Worm (Caenorhabditis elegans) whole organism, L4 larva: Measurements from ENCODE around the gene rpl-39.

ENCODE experiments used
- D1046.2 ChIP-seq: fragments of 200-800 bp; sonication (Bioruptor generic); IDR thresholded peaks from 2 replicates; pipeline ENCODE4 v1.3.6; 2022; ENCODE audit warnings: missing genetic modification characterization, missing compliant biosample characterization
- F37D6.2 ChIP-seq: sonication (generic microtip); optimal IDR thresholded peaks from 2 replicates; lab custom pipeline; 2016; ENCODE audit warnings: mild to moderate bottlenecking, missing genetic modification characterization, missing compliant biosample characterization
- F44E2.7 ChIP-seq: fragments of 200-800 bp; sonication (Bioruptor generic); IDR thresholded peaks from 2 replicates; pipeline ENCODE4 v2.1.2; 2022; ENCODE audit warnings: missing genetic modification characterization, missing compliant biosample characterization
- T20F7.1 ChIP-seq: fragments of 200-800 bp; sonication (Bioruptor generic); optimal IDR thresholded peaks from 2 replicates; lab custom pipeline; 2018; ENCODE audit warnings: mild to moderate bottlenecking, missing genetic modification characterization, missing compliant biosample characterization
- T26A8.4 ChIP-seq: fragments of 200-800 bp; sonication (Bioruptor generic); IDR thresholded peaks from 2 replicates; pipeline ENCODE4 v1.3.6; 2022; ENCODE audit warnings: missing genetic modification characterization, missing compliant biosample characterization
- Y48G9A.11 ChIP-seq: fragments of 200-800 bp; sonication (Bioruptor generic); IDR thresholded peaks from 2 replicates; pipeline ENCODE4 v1.3.6; 2022; ENCODE audit warnings: missing genetic modification reagents, missing genetic modification characterization, missing compliant biosample characterization
- Y5F2A.4 ChIP-seq: fragments of 200-800 bp; sonication (Bioruptor generic); optimal IDR thresholded peaks from 2 replicates; lab custom pipeline; 2018; ENCODE audit warnings: mild to moderate bottlenecking, missing genetic modification characterization, missing compliant biosample characterization
- Y75B8A.6 ChIP-seq: fragments of 200-800 bp; sonication (Bioruptor generic); IDR thresholded peaks from 2 replicates; pipeline ENCODE4 v1.3.6; 2022; ENCODE audit warnings: missing genetic modification reagents, missing genetic modification characterization, missing compliant biosample characterization
- aha-1 ChIP-seq: fragments of 150-350 bp; peaks from one replicate; lab custom pipeline; 2014; ENCODE audit warnings: missing biosample characterization, missing genetic modification characterization
- aly-2 ChIP-seq: sonication (generic microtip); optimal IDR thresholded peaks from 2 replicates; lab custom pipeline; 2018; ENCODE audit warnings: missing biosample characterization, missing genetic modification characterization
- attf-4 ChIP-seq: sonication (generic microtip); optimal IDR thresholded peaks from 3 replicates; lab custom pipeline; 2017; ENCODE audit warnings: missing biosample characterization, missing genetic modification characterization
- ceh-32 ChIP-seq: sonication (generic microtip); optimal IDR thresholded peaks from 2 replicates; lab custom pipeline; 2016; ENCODE audit warnings: mild to moderate bottlenecking, missing genetic modification characterization, missing compliant biosample characterization; ENCODE audit not compliant: poor library complexity
- ceh-82 ChIP-seq: sonication (generic microtip); optimal IDR thresholded peaks from 2 replicates; lab custom pipeline; 2017; ENCODE audit warnings: missing biosample characterization, missing genetic modification characterization
- cey-2 ChIP-seq: sonication (generic microtip); optimal IDR thresholded peaks from 3 replicates; lab custom pipeline; 2017; ENCODE audit warnings: missing genetic modification characterization, mild to moderate bottlenecking, missing compliant biosample characterization, antibody characterized with exemption, borderline replicate concordance; ENCODE audit not compliant: insufficient read depth
- daf-12 ChIP-seq: fragments of 150-350 bp; optimal IDR thresholded peaks from 2 replicates; lab custom pipeline; 2014; ENCODE audit warnings: missing biosample characterization, missing genetic modification reagents, missing genetic modification characterization
- daf-16 ChIP-seq, 3 experiments: sonication (generic microtip); optimal IDR thresholded peaks; 2 replicates each; lab custom pipeline; 2016 to 2017; ENCODE audit warnings: missing genetic modification characterization in 3 of 3, missing genetic modification reagents in 3 of 3, mild to moderate bottlenecking in 2 of 3, missing compliant biosample characterization in 2 of 3, missing biosample characterization in 1 of 3, moderate library complexity in 1 of 3
- daf-19 ChIP-seq: fragments of 200-800 bp; sonication (Bioruptor generic); conservative IDR thresholded peaks from 2 replicates; pipeline ENCODE4 v1.3.6; 2022; ENCODE audit warnings: missing genetic modification characterization, missing compliant biosample characterization
- dmd-6 ChIP-seq: fragments of 200-800 bp; sonication (Bioruptor generic); IDR thresholded peaks from 2 replicates; pipeline ENCODE4 v1.3.6; 2022; ENCODE audit warnings: missing genetic modification reagents, missing genetic modification characterization, missing compliant biosample characterization
- egl-43 ChIP-seq: fragments of 200-800 bp; sonication (Bioruptor generic); IDR thresholded peaks from 2 replicates; pipeline ENCODE4 v1.3.6; 2022; ENCODE audit warnings: missing genetic modification reagents, missing genetic modification characterization, missing compliant biosample characterization
- gei-8 ChIP-seq: fragments of 200-800 bp; sonication (Bioruptor generic); optimal IDR thresholded peaks from 2 replicates; lab custom pipeline; 2018; ENCODE audit warnings: mild to moderate bottlenecking, missing genetic modification characterization, missing compliant biosample characterization
- jun-1 ChIP-seq: fragments of 150-350 bp; optimal IDR thresholded peaks from 2 replicates; lab custom pipeline; 2014; ENCODE audit warnings: missing biosample characterization, missing genetic modification reagents, missing genetic modification characterization
- lin-1 ChIP-seq: fragments of 200-800 bp; sonication (Bioruptor generic); IDR thresholded peaks from 2 replicates; pipeline ENCODE4 v1.3.6; 2022; ENCODE audit warnings: missing genetic modification reagents, missing genetic modification characterization, missing compliant biosample characterization
- lin-13 ChIP-seq: fragments of 150-350 bp; optimal IDR thresholded peaks from 2 replicates; lab custom pipeline; 2014; ENCODE audit warnings: missing biosample characterization, missing genetic modification reagents, missing genetic modification characterization
- lir-3 ChIP-seq: sonication (generic microtip); optimal IDR thresholded peaks from 2 replicates; lab custom pipeline; 2016; ENCODE audit warnings: mild to moderate bottlenecking, missing genetic modification characterization, missing compliant biosample characterization
- mdl-1 ChIP-seq, 2 experiments: fragments of 150-350 bp in 1 of 2; sonication (generic microtip) in 1 of 2; optimal IDR thresholded peaks; 2 replicates each; lab custom pipeline; 2014 to 2017; ENCODE audit warnings: missing biosample characterization in 2 of 2, missing genetic modification characterization in 2 of 2
- mep-1 ChIP-seq: fragments of 150-350 bp; sonication (generic microtip); optimal IDR thresholded peaks from 3 replicates; lab custom pipeline; 2014; ENCODE audit warnings: missing biosample characterization, missing genetic modification characterization
- mxl-2 ChIP-seq: fragments of 200-800 bp; sonication (Bioruptor generic); conservative IDR thresholded peaks from 2 replicates; pipeline ENCODE4 v1.3.6; 2022; ENCODE audit warnings: missing genetic modification reagents, missing genetic modification characterization, missing compliant biosample characterization
- nhr-10 ChIP-seq: fragments of 150-350 bp; optimal IDR thresholded peaks from 2 replicates; lab custom pipeline; 2014; ENCODE audit warnings: missing biosample characterization, missing genetic modification characterization
- nhr-102 ChIP-seq: sonication (generic microtip); optimal IDR thresholded peaks from 2 replicates; lab custom pipeline; 2016; ENCODE audit warnings: mild to moderate bottlenecking, missing genetic modification characterization, moderate library complexity, missing compliant biosample characterization
- nhr-11 ChIP-seq: fragments of 150-350 bp; optimal IDR thresholded peaks from 2 replicates; lab custom pipeline; 2014; ENCODE audit warnings: missing biosample characterization, missing genetic modification characterization
- nhr-25 ChIP-seq: sonication (generic microtip); optimal IDR thresholded peaks from 2 replicates; lab custom pipeline; 2017; ENCODE audit warnings: missing genetic modification characterization, mild to moderate bottlenecking, missing compliant biosample characterization, antibody characterized with exemption, moderate library complexity, borderline replicate concordance; ENCODE audit not compliant: insufficient read depth
- nhr-28 ChIP-seq: fragments of 150-350 bp; optimal IDR thresholded peaks from 2 replicates; lab custom pipeline; 2014; ENCODE audit warnings: missing biosample characterization, missing genetic modification characterization
- nhr-42 ChIP-seq: fragments of 200-800 bp; sonication (Bioruptor generic); IDR thresholded peaks from 2 replicates; pipeline ENCODE4 v1.3.6; 2022; ENCODE audit warnings: missing genetic modification characterization, missing compliant biosample characterization
- nhr-48 ChIP-seq: sonication (generic microtip); optimal IDR thresholded peaks from 2 replicates; lab custom pipeline; 2016; ENCODE audit warnings: mild to moderate bottlenecking, missing genetic modification characterization, missing compliant biosample characterization
- nhr-6 ChIP-seq: fragments of 150-350 bp; optimal IDR thresholded peaks from 2 replicates; lab custom pipeline; 2014; ENCODE audit warnings: missing biosample characterization, missing genetic modification characterization
- nhr-77 ChIP-seq: fragments of 150-350 bp; optimal IDR thresholded peaks from 2 replicates; lab custom pipeline; 2014; ENCODE audit warnings: missing biosample characterization, missing genetic modification characterization
- pqm-1 ChIP-seq: sonication (generic microtip); optimal IDR thresholded peaks from 2 replicates; lab custom pipeline; 2017; ENCODE audit warnings: missing biosample characterization, missing genetic modification characterization
- saeg-2 ChIP-seq: fragments of 200-800 bp; sonication (Bioruptor generic); IDR thresholded peaks from 2 replicates; pipeline ENCODE4 v1.3.6; 2022; ENCODE audit warnings: missing genetic modification reagents, missing genetic modification characterization, missing compliant biosample characterization
- set-16 ChIP-seq: fragments of 200-800 bp; sonication (Bioruptor generic); IDR thresholded peaks from 2 replicates; pipeline ENCODE4 v1.3.6; 2022; ENCODE audit warnings: missing genetic modification reagents, missing genetic modification characterization, missing compliant biosample characterization
- snpc-4 ChIP-seq: fragments of 150-350 bp; optimal IDR thresholded peaks from 2 replicates; lab custom pipeline; 2014; ENCODE audit warnings: missing biosample characterization, missing genetic modification characterization
- spr-1 ChIP-seq: sonication (generic microtip); optimal IDR thresholded peaks from 2 replicates; lab custom pipeline; 2016; ENCODE audit warnings: mild to moderate bottlenecking, missing genetic modification characterization, missing compliant biosample characterization
- tra-1 ChIP-seq: fragments of 200-800 bp; sonication (Bioruptor generic); IDR thresholded peaks from 2 replicates; pipeline ENCODE4 v1.3.6; 2022; ENCODE audit warnings: missing genetic modification reagents, missing genetic modification characterization, missing compliant biosample characterization
- unc-130 ChIP-seq: sonication (generic microtip); optimal IDR thresholded peaks from 2 replicates; lab custom pipeline; 2016; ENCODE audit warnings: missing genetic modification reagents, missing genetic modification characterization, missing compliant biosample characterization
- zag-1 ChIP-seq: fragments of 150-350 bp; optimal IDR thresholded peaks from 2 replicates; lab custom pipeline; 2014; ENCODE audit warnings: missing biosample characterization, missing genetic modification characterization
- zfp-2 ChIP-seq: sonication (generic microtip); optimal IDR thresholded peaks from 2 replicates; lab custom pipeline; 2016; ENCODE audit warnings: mild to moderate bottlenecking, missing genetic modification characterization, missing compliant biosample characterization
- zip-2 ChIP-seq: fragments of 150-350 bp; optimal IDR thresholded peaks from 2 replicates; lab custom pipeline; 2014; ENCODE audit warnings: missing biosample characterization, missing genetic modification characterization
- ztf-11 ChIP-seq: fragments of 150-350 bp; optimal IDR thresholded peaks from 2 replicates; lab custom pipeline; 2014; ENCODE audit warnings: missing biosample characterization, missing genetic modification characterization
- ztf-7 ChIP-seq: fragments of 150-350 bp; optimal IDR thresholded peaks from 2 replicates; lab custom pipeline; 2014; ENCODE audit warnings: missing biosample characterization, missing genetic modification characterization

Gene rpl-39

DNA sequence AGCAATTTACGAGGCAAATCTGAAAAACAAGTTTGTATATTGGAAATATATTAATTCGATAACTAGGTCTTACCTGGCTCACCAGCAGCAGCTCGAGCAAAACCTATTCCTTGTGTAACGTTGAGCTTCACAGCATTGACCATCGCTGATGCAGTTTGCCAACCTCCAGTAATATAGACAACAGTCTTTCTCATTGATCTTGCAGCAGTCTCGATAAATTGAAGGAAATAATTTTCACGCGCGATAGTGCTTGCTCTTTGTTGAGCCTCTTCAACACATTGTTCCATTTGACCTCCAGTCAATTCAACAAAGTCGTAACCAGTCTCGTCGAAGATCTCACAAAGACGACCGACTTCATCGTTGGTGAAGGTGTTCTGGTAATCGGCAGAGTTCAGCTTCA lies 34.7 kb upstream of the rpl-39 start:
- TF ChIP-seq nhr-11 (tag; lab: Kevin White, UChicago) (no peak), F37D6.2 (tag; lab: Kevin White, UChicago) (no peak), set-16 (GFP tag; lab: Robert Waterston, UW) (no peak), spr-1 (tag; lab: Kevin White, UChicago) (no peak), tra-1 (no peak), nhr-48 (tag; lab: Kevin White, UChicago) (no peak), aly-2 (tag; lab: Kevin White, UChicago) (no peak), aha-1 (peak; percentile 97)

DNA sequence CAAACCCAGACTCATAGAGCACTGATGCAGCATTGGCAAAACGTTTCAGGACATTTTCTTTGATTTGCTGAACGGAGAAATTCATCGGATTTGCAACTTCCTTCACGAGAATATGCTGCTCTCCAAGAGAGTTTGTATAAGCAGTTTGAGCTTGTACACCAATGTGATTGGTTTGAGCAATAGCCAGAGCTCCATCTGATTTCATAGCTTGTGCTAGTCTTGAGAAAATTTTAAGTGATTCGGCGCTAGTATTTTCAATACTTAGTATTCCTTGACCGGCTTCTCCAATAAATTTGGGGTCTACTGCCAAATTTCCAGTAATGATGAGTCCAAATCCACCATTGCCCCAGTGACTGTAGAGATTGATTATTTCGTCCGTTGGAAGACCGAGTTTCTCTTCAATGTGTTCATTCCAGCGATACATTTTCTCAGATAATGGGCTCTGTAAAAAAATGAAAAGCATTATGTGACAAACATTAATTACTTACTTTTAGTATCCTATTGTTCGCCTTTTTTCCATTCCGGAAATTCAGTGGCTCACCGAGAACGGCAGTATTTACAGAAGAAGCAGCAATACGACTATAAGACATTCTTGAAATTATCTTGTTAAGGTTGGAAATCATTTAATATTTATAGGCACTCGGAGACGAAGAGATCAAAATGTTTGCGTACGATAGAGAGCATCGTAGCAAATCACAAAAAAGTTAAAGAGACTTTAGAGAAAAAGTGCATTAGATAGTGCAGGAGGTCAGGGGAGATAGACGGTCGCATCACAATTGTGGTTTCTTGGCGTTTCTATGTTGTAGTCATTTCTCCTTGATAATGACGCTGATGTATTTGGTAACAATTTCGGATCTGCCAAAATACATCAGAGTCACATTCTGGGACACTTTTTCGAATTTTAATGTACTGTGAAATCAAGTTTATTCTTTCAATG lies 33.7 kb upstream of the rpl-39 start, which contains the start of gene ZK742.3:
TSS of gene ZK742.3 (minus strand) at position 593 of the 937 bp plus-strand sequence.
- TF ChIP-seq jun-1 (no peak), nhr-10 (tag; lab: Kevin White, UChicago) (peak; percentile 7), mdl-1 (tag; optimal IDR thresholded peaks at IDR 0.05; lab: Kevin White, UChicago) (no peak), nhr-42 (GFP tag; lab: Robert Waterston, UW) (no peak), lin-13 (GFP tag; lab: Kevin White, UChicago) (no peak), cey-2 (no peak), zfp-2 (no peak), D1046.2 (GFP tag; lab: Robert Waterston, UW) (no peak), mxl-2 (GFP tag; lab: Robert Waterston, UW) (no peak), daf-16 (GFP tag; optimal IDR thresholded peaks at IDR 0.05; lab: Kevin White, UChicago) (no peak), daf-16 (tag; optimal IDR thresholded peaks at IDR 0.05; lab: Kevin White, UChicago) (peak; percentile 40), ztf-11 (tag; lab: Kevin White, UChicago) (no peak), daf-12 (no peak), dmd-6 (GFP tag; lab: Robert Waterston, UW) (peak; percentile 71), attf-4 (tag; lab: Kevin White, UChicago) (no peak), ztf-7 (tag; lab: Kevin White, UChicago) (no peak), saeg-2 (GFP tag; lab: Robert Waterston, UW) (no peak), nhr-28 (peak; percentile 98), unc-130 (GFP tag; lab: Kevin White, UChicago) (no peak), F44E2.7 (GFP tag; lab: Robert Waterston, UW) (no peak), Y5F2A.4 (GFP tag; lab: Kevin White, UChicago) (no peak), nhr-102 (tag; lab: Kevin White, UChicago) (no peak), lir-3 (no peak), T20F7.1 (GFP tag; lab: Kevin White, UChicago) (no peak), daf-19 (no peak), zip-2 (tag; lab: Kevin White, UChicago) (no peak), nhr-48 (tag; lab: Kevin White, UChicago) (no peak), T26A8.4 (GFP tag; lab: Robert Waterston, UW) (no peak), nhr-77 (tag; lab: Kevin White, UChicago) (no peak), egl-43 (no peak), nhr-6 (tag; lab: Kevin White, UChicago) (no peak), Y48G9A.11 (GFP tag; lab: Robert Waterston, UW) (no peak), Y75B8A.6 (GFP tag; lab: Robert Waterston, UW) (no peak), nhr-25 (no peak), ceh-82 (no peak), lin-1 (GFP tag; lab: Robert Waterston, UW) (no peak), mep-1 (tag; lab: Kevin White, UChicago) (peak; percentile 7), snpc-4 (no peak), aha-1 (peak; percentile 95), gei-8 (GFP tag; lab: Kevin White, UChicago) (no peak), pqm-1 (tag; lab: Kevin White, UChicago) (peak; percentile 50), ceh-32 (tag; lab: Kevin White, UChicago) (no peak), zag-1 (tag; lab: Kevin White, UChicago) (no peak)
